Worm (Caenorhabditis elegans) whole organism, young adult: Measurements from ENCODE around the gene age-1.

ENCODE experiments used
- B0019.2 ChIP-seq: fragments of 200-800 bp; sonication (Bioruptor generic); conservative IDR thresholded peaks from 2 replicates; pipeline ENCODE4 v1.3.6; 2022; ENCODE audit warnings: missing genetic modification reagents, missing genetic modification characterization, missing compliant biosample characterization
- B0035.1 ChIP-seq: sonication (generic microtip); optimal IDR thresholded peaks from 2 replicates; lab custom pipeline; 2016; ENCODE audit warnings: missing genetic modification characterization, mild to moderate bottlenecking, missing compliant biosample characterization, missing genotype, missing genetic modification reagents
- B0336.3 ChIP-seq: fragments of 200-800 bp; sonication (Bioruptor generic); IDR thresholded peaks from 2 replicates; pipeline ENCODE4 v1.3.6; 2022; ENCODE audit warnings: missing genetic modification characterization, missing compliant biosample characterization
- F10E7.11 ChIP-seq: sonication (generic microtip); optimal IDR thresholded peaks from 2 replicates; lab custom pipeline; 2017; ENCODE audit warnings: mild to moderate bottlenecking, missing genetic modification characterization, moderate library complexity, missing compliant biosample characterization
- F33H1.4 ChIP-seq: fragments of 200-800 bp; sonication (Bioruptor generic); IDR thresholded peaks from 2 replicates; pipeline ENCODE4 v1.3.6; 2022; ENCODE audit warnings: missing genetic modification reagents, missing genetic modification characterization, missing compliant biosample characterization
- F52B5.7 ChIP-seq: sonication (generic microtip); optimal IDR thresholded peaks from 2 replicates; lab custom pipeline; 2016; ENCODE audit warnings: mild to moderate bottlenecking, missing genetic modification characterization, missing compliant biosample characterization
- F57A8.1 ChIP-seq: fragments of 200-800 bp; sonication (Bioruptor generic); optimal IDR thresholded peaks from 2 replicates; lab custom pipeline; 2018; ENCODE audit warnings: mild to moderate bottlenecking, missing genetic modification characterization, moderate library complexity, missing compliant biosample characterization
- K12H6.12 ChIP-seq: fragments of 200-800 bp; sonication (Bioruptor generic); optimal IDR thresholded peaks from 2 replicates; lab custom pipeline; 2018; ENCODE audit warnings: mild to moderate bottlenecking, missing genetic modification characterization, missing compliant biosample characterization
- T26A5.8 ChIP-seq: sonication (generic microtip); optimal IDR thresholded peaks from 2 replicates; lab custom pipeline; 2016; ENCODE audit warnings: missing genetic modification characterization, missing compliant biosample characterization
- Y56A3A.18 ChIP-seq: fragments of 200-800 bp; sonication (Bioruptor generic); IDR thresholded peaks from 2 replicates; pipeline ENCODE4 v1.3.6; 2022; ENCODE audit warnings: missing genetic modification reagents, missing genetic modification characterization, missing compliant biosample characterization
- Y79H2A.3 ChIP-seq: fragments of 200-800 bp; sonication (Bioruptor generic); conservative IDR thresholded peaks from 2 replicates; pipeline ENCODE4 v1.3.6; 2022; ENCODE audit warnings: missing genetic modification reagents, missing genetic modification characterization, missing compliant biosample characterization
- akir-1 ChIP-seq: fragments of 200-800 bp; sonication (Bioruptor generic); optimal IDR thresholded peaks from 2 replicates; lab custom pipeline; 2018; ENCODE audit warnings: mild to moderate bottlenecking, missing genetic modification characterization, moderate library complexity, missing compliant biosample characterization
- ama-1 ChIP-seq, 3 experiments: fragments of 150-350 bp in 1 of 3; sonication (generic microtip) in 2 of 3; optimal IDR thresholded peaks; 2 replicates each; lab custom pipeline; 2014 to 2018; ENCODE audit warnings: missing biosample characterization in 2 of 3, missing genetic modification characterization in 2 of 3, missing genetic modification reagents in 2 of 3
- cebp-2 ChIP-seq: fragments of 200-800 bp; sonication (Bioruptor generic); IDR thresholded peaks from 2 replicates; pipeline ENCODE4 v1.3.6; 2022; ENCODE audit warnings: missing genetic modification characterization, missing compliant biosample characterization
- ceh-40 ChIP-seq: fragments of 200-800 bp; sonication (Bioruptor generic); IDR thresholded peaks from 2 replicates; pipeline ENCODE4 v1.3.6; 2022; ENCODE audit warnings: missing genetic modification characterization, missing compliant biosample characterization
- ceh-79 ChIP-seq: sonication (generic microtip); optimal IDR thresholded peaks from 2 replicates; lab custom pipeline; 2017; ENCODE audit warnings: mild to moderate bottlenecking, missing genetic modification characterization, missing compliant biosample characterization
- ceh-91 ChIP-seq: fragments of 200-800 bp; sonication (Bioruptor generic); IDR thresholded peaks from 2 replicates; pipeline ENCODE4 v1.3.6; 2022; ENCODE audit warnings: missing genetic modification reagents, missing genetic modification characterization, missing compliant biosample characterization
- chd-7 ChIP-seq: sonication (generic microtip); optimal IDR thresholded peaks from 2 replicates; lab custom pipeline; 2016; ENCODE audit warnings: mild to moderate bottlenecking, missing genetic modification characterization, moderate library complexity, missing compliant biosample characterization
- die-1 ChIP-seq: sonication (generic microtip); optimal IDR thresholded peaks from 2 replicates; lab custom pipeline; 2016; ENCODE audit warnings: missing genotype, mild to moderate bottlenecking, missing genetic modification characterization, missing compliant biosample characterization
- dox-1 ChIP-seq: fragments of 200-800 bp; sonication (Bioruptor generic); IDR thresholded peaks from 2 replicates; pipeline ENCODE4 v1.3.6; 2022; ENCODE audit warnings: missing genetic modification reagents, missing genetic modification characterization, missing compliant biosample characterization
- egrh-3 ChIP-seq: fragments of 200-800 bp; sonication (Bioruptor generic); IDR thresholded peaks from 2 replicates; pipeline ENCODE4 v1.3.6; 2022; ENCODE audit warnings: missing genetic modification reagents, missing genetic modification characterization, missing compliant biosample characterization
- ets-4 ChIP-seq: fragments of 200-800 bp; sonication (Bioruptor generic); optimal IDR thresholded peaks from 2 replicates; lab custom pipeline; 2018; ENCODE audit warnings: mild to moderate bottlenecking, missing genetic modification characterization, missing compliant biosample characterization
- gei-17 ChIP-seq: fragments of 200-800 bp; sonication (Bioruptor generic); optimal IDR thresholded peaks from 2 replicates; lab custom pipeline; 2018; ENCODE audit warnings: mild to moderate bottlenecking, missing genetic modification characterization, missing compliant biosample characterization
- him-1 ChIP-seq: sonication (generic microtip); optimal IDR thresholded peaks from 2 replicates; lab custom pipeline; 2016; ENCODE audit warnings: missing genotype, missing genetic modification reagents, missing genetic modification characterization, missing compliant biosample characterization
- hlh-26 ChIP-seq: fragments of 200-800 bp; sonication (Bioruptor generic); conservative IDR thresholded peaks from 2 replicates; pipeline ENCODE4 v1.3.6; 2022; ENCODE audit warnings: missing genetic modification reagents, missing genetic modification characterization, missing compliant biosample characterization
- hrde-1 ChIP-seq: sonication (generic microtip); optimal IDR thresholded peaks from 2 replicates; lab custom pipeline; 2016; ENCODE audit warnings: missing genetic modification characterization, mild to moderate bottlenecking, missing compliant biosample characterization, moderate library complexity, missing genotype, missing genetic modification reagents, borderline replicate concordance
- hsf-1 ChIP-seq: fragments of 200-800 bp; sonication (Bioruptor generic); IDR thresholded peaks from 2 replicates; pipeline ENCODE4 v1.3.6; 2022; ENCODE audit warnings: missing genetic modification reagents, missing genetic modification characterization, missing compliant biosample characterization
- lag-1 ChIP-seq: fragments of 200-800 bp; sonication (Bioruptor generic); IDR thresholded peaks from 2 replicates; pipeline ENCODE4 v1.3.6; 2022; ENCODE audit warnings: missing genetic modification reagents, missing genetic modification characterization, missing compliant biosample characterization
- lin-26 ChIP-seq: fragments of 200-800 bp; sonication (Bioruptor generic); IDR thresholded peaks from 2 replicates; pipeline ENCODE4 v1.3.6; 2022; ENCODE audit warnings: missing genetic modification reagents, missing genetic modification characterization, missing compliant biosample characterization
- lsl-1 ChIP-seq: fragments of 200-800 bp; sonication (Bioruptor generic); optimal IDR thresholded peaks from 2 replicates; lab custom pipeline; 2018; ENCODE audit warnings: mild to moderate bottlenecking, missing genetic modification characterization, moderate library complexity, missing compliant biosample characterization
- madf-10 ChIP-seq: sonication (generic microtip); optimal IDR thresholded peaks from 2 replicates; lab custom pipeline; 2016; ENCODE audit warnings: mild to moderate bottlenecking, missing genetic modification characterization, missing compliant biosample characterization
- madf-3 ChIP-seq: fragments of 200-800 bp; sonication (Bioruptor generic); IDR thresholded peaks from 2 replicates; pipeline ENCODE4 v1.3.6; 2022; ENCODE audit warnings: missing genetic modification reagents, missing genetic modification characterization, missing compliant biosample characterization
- madf-6 ChIP-seq: fragments of 200-800 bp; sonication (Bioruptor generic); IDR thresholded peaks from 2 replicates; pipeline ENCODE4 v1.3.6; 2022; ENCODE audit warnings: missing genetic modification reagents, missing genetic modification characterization, missing compliant biosample characterization
- mcd-1 ChIP-seq: fragments of 200-800 bp; sonication (Bioruptor generic); IDR thresholded peaks from 2 replicates; pipeline ENCODE4 v1.3.6; 2022; ENCODE audit warnings: missing genetic modification reagents, missing genetic modification characterization, missing compliant biosample characterization
- mes-4 ChIP-seq: sonication (generic microtip); optimal IDR thresholded peaks from 2 replicates; lab custom pipeline; 2016; ENCODE audit warnings: missing genotype, missing genetic modification characterization, missing compliant biosample characterization
- nfya-2 ChIP-seq: fragments of 200-800 bp; sonication (Bioruptor generic); IDR thresholded peaks from 2 replicates; pipeline ENCODE4 v1.3.6; 2022; ENCODE audit warnings: missing genetic modification reagents, missing genetic modification characterization, missing compliant biosample characterization
- snpc-1.3 ChIP-seq: sonication (generic microtip); optimal IDR thresholded peaks from 2 replicates; lab custom pipeline; 2017; ENCODE audit warnings: missing genetic modification characterization, mild to moderate bottlenecking, missing compliant biosample characterization, antibody characterized with exemption, moderate library complexity, missing genotype, missing genetic modification reagents; ENCODE audit not compliant: insufficient read depth
- snpc-3.4 ChIP-seq: sonication (generic microtip); optimal IDR thresholded peaks from 2 replicates; lab custom pipeline; 2017; ENCODE audit warnings: missing genetic modification characterization, mild to moderate bottlenecking, missing compliant biosample characterization, antibody characterized with exemption, moderate library complexity, missing genotype, missing genetic modification reagents
- somi-1 ChIP-seq: fragments of 200-800 bp; sonication (Bioruptor generic); optimal IDR thresholded peaks from 2 replicates; lab custom pipeline; 2018; ENCODE audit warnings: mild to moderate bottlenecking, missing genetic modification characterization, missing compliant biosample characterization
- tbx-9 ChIP-seq: sonication (generic microtip); optimal IDR thresholded peaks from 2 replicates; lab custom pipeline; 2016; ENCODE audit warnings: borderline replicate concordance, missing genetic modification characterization, inconsistent platforms, missing compliant biosample characterization
- xnd-1 ChIP-seq: sonication (generic microtip); optimal IDR thresholded peaks from 2 replicates; lab custom pipeline; 2016; ENCODE audit warnings: missing genotype, missing genetic modification reagents, missing genetic modification characterization, missing compliant biosample characterization
- zfh-2 ChIP-seq: fragments of 200-800 bp; sonication (Bioruptor generic); conservative IDR thresholded peaks from 2 replicates; pipeline ENCODE4 v1.3.6; 2022; ENCODE audit warnings: missing genetic modification reagents, missing genetic modification characterization, missing compliant biosample characterization
- ztf-18 ChIP-seq: sonication (generic microtip); optimal IDR thresholded peaks from 2 replicates; lab custom pipeline; 2016; ENCODE audit warnings: missing genotype, mild to moderate bottlenecking, missing genetic modification characterization, missing compliant biosample characterization
- ztf-22 ChIP-seq: fragments of 200-800 bp; sonication (Bioruptor generic); optimal IDR thresholded peaks from 2 replicates; lab custom pipeline; 2018; ENCODE audit warnings: mild to moderate bottlenecking, missing genetic modification characterization, moderate library complexity, missing compliant biosample characterization
- ztf-25 ChIP-seq: fragments of 200-800 bp; sonication (Bioruptor generic); IDR thresholded peaks from 2 replicates; pipeline ENCODE4 v1.3.6; 2022; ENCODE audit warnings: missing genetic modification reagents, missing genetic modification characterization, missing compliant biosample characterization
- ztf-26 ChIP-seq: sonication (generic microtip); optimal IDR thresholded peaks from 2 replicates; lab custom pipeline; 2017; ENCODE audit warnings: missing genetic modification characterization, missing compliant biosample characterization
- ztf-28 ChIP-seq: fragments of 200-800 bp; sonication (Bioruptor generic); IDR thresholded peaks from 2 replicates; pipeline ENCODE4 v1.3.6; 2022; ENCODE audit warnings: missing genetic modification reagents, missing genetic modification characterization, missing compliant biosample characterization

Gene age-1

DNA sequence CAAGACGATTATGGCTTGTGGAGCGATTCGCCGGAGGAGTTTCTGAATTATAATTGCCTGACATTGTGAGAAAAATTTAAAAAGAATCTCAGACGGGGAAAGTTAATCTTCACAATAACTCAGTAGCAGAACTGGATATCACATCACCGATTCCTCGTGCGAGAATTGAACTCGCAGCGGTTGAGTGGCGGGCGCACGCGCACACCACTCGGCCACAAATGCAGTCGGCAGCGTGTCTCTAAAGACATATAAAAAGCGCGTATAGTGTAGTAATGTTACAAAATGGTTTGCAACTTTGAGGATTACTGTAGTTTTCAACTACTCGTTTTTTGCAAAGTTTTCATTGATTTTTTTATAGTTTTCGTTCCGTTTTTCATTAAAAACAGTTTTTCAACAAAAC lies 42.3 kb downstream of the age-1 start (continued):
- TF ChIP-seq somi-1 (GFP tag; lab: Kevin White, UChicago): peak; percentile 88
- 0 out of 2 replicates have a peak, but pooled peaks have one; percentile 46 for TF ChIP-seq nfya-2 (GFP tag; lab: Robert Waterston, UW)
- peak; percentile 77 for TF ChIP-seq hrde-1
- peak; percentile 97 for TF ChIP-seq snpc-1.3
- peak; percentile 57 for TF ChIP-seq ztf-22 (GFP tag; lab: Kevin White, UChicago)
- peak; percentile 90 for TF ChIP-seq mes-4 (tag; lab: Kevin White, UChicago)
- peak; percentile 92 for TF ChIP-seq F10E7.11 (tag; lab: Kevin White, UChicago)
- peak; percentile 91 for TF ChIP-seq ceh-79 (tag; lab: Kevin White, UChicago)
- TF ChIP-seq snpc-3.4 (tag; lab: Kevin White, UChicago): peak; percentile 93
- TF ChIP-seq Y79H2A.3: peak; percentile 61; the same call in 1 of the 2 replicates
- TF ChIP-seq ztf-25 (GFP tag; lab: Robert Waterston, UW): peak; percentile 97
- peak; percentile 26 for TF ChIP-seq tbx-9 (tag; lab: Kevin White, UChicago)
- TF ChIP-seq hsf-1 (GFP tag; lab: Robert Waterston, UW): peak; percentile 64; the same call in 1 of the 2 replicates
- no peak for TF ChIP-seq ama-1 (optimal IDR thresholded peaks at IDR 0.05; lab: Kevin White, UChicago)
- peak; percentile 92 to 93 for TF ChIP-seq ama-1 (GFP tag; optimal IDR thresholded peaks at IDR 0.05; lab: Kevin White, UChicago)
- TF ChIP-seq gei-17: peak; percentile 47
- TF ChIP-seq cebp-2: peak; percentile 97
- TF ChIP-seq egrh-3: peak; percentile 50
- TF ChIP-seq T26A5.8: peak; percentile 94
- TF ChIP-seq lag-1 (GFP tag; lab: Robert Waterston, UW): peak; percentile 87; the same call in 1 of the 2 replicates
- TF ChIP-seq F52B5.7 (tag; lab: Kevin White, UChicago): peak; percentile 98
- TF ChIP-seq akir-1 (GFP tag; lab: Kevin White, UChicago): peak; percentile 66
- TF ChIP-seq madf-10 (tag; lab: Kevin White, UChicago): peak; percentile 87
- TF ChIP-seq F57A8.1: peak; percentile 98
- peak; percentile 71; the same call in 1 of the 2 replicates for TF ChIP-seq ceh-40
- peak; percentile 83 for TF ChIP-seq zfh-2 (GFP tag; lab: Robert Waterston, UW)
- peak; percentile 77 for TF ChIP-seq K12H6.12 (tag; lab: Kevin White, UChicago)
- peak; percentile 63 for TF ChIP-seq F33H1.4 (GFP tag; lab: Robert Waterston, UW)
- peak; percentile 15 for TF ChIP-seq xnd-1
- TF ChIP-seq B0336.3 (GFP tag; lab: Robert Waterston, UW): peak; percentile 87
- TF ChIP-seq ets-4 (GFP tag; lab: Kevin White, UChicago): peak; percentile 94
- peak; percentile 87 for TF ChIP-seq ztf-26 (tag; lab: Kevin White, UChicago)
- TF ChIP-seq lsl-1 (GFP tag; lab: Kevin White, UChicago): peak; percentile 82
- TF ChIP-seq Y56A3A.18 (GFP tag; lab: Robert Waterston, UW): peak; percentile 88
- TF ChIP-seq hlh-26 (GFP tag; lab: Robert Waterston, UW): 0 out of 2 replicates have a peak, but pooled peaks have one; percentile 25
- TF ChIP-seq lin-26: peak; percentile 99
- peak; percentile 98 for TF ChIP-seq him-1 (tag; lab: Kevin White, UChicago)
- TF ChIP-seq ztf-18: peak; percentile 89
- peak; percentile 93 for TF ChIP-seq chd-7 (tag; lab: Kevin White, UChicago)
- 0 out of 2 replicates have a peak, but pooled peaks have one; percentile 44 for TF ChIP-seq madf-3 (GFP tag; lab: Robert Waterston, UW)
- TF ChIP-seq B0035.1: peak; percentile 76
- peak; percentile 98 for TF ChIP-seq die-1 (tag; lab: Kevin White, UChicago)
- TF ChIP-seq mcd-1: peak; percentile 83
- peak; percentile 86 for TF ChIP-seq madf-6 (GFP tag; lab: Robert Waterston, UW)
- peak; percentile 58; the same call in 1 of the 2 replicates for TF ChIP-seq ceh-91
- peak; percentile 72 for TF ChIP-seq B0019.2 (GFP tag; lab: Robert Waterston, UW)
- TF ChIP-seq dox-1 (GFP tag; lab: Robert Waterston, UW): peak; percentile 94
- peak; percentile 75; the same call in 1 of the 2 replicates for TF ChIP-seq ztf-28 (GFP tag; lab: Robert Waterston, UW)
